Worm (Caenorhabditis elegans) whole organism, L1 larva: ENCODE measurements around the gene clec-149.

Source experiments
- C04F5.9 ChIP-seq: sonication (generic microtip); optimal IDR thresholded peaks from 2 replicates; lab custom pipeline; 2016; ENCODE audit warnings: missing genetic modification characterization, missing compliant biosample characterization
- alr-1 ChIP-seq: fragments of 200-800 bp; sonication (Bioruptor generic); optimal IDR thresholded peaks from 2 replicates; lab custom pipeline; 2018; ENCODE audit warnings: borderline replicate concordance, mild to moderate bottlenecking, missing genetic modification characterization, missing compliant biosample characterization
- ceh-8 ChIP-seq: fragments of 200-800 bp; sonication (Bioruptor generic); optimal IDR thresholded peaks from 2 replicates; lab custom pipeline; 2018; ENCODE audit warnings: mild to moderate bottlenecking, missing genetic modification characterization, moderate library complexity, missing compliant biosample characterization
- ceh-82 ChIP-seq, 3 experiments: fragments of 150-350 bp in 1 of 3; sonication (generic microtip) in 2 of 3; optimal IDR thresholded peaks; 2 replicates each; lab custom pipeline; 2014 to 2017; ENCODE audit warnings: missing biosample characterization in 3 of 3, missing genetic modification characterization in 3 of 3
- ceh-88 ChIP-seq: fragments of 200-800 bp; sonication (Bioruptor generic); IDR thresholded peaks from 2 replicates; pipeline ENCODE4 v1.3.6; 2022; ENCODE audit warnings: missing genetic modification characterization, missing compliant biosample characterization
- dpl-1 ChIP-seq, 3 experiments: fragments of 150-350 bp in 2 of 3; sonication (generic microtip) in 1 of 3; optimal IDR thresholded peaks; 2 replicates each; lab custom pipeline; 2014 to 2017; ENCODE audit warnings: missing biosample characterization in 3 of 3, missing genetic modification characterization in 3 of 3, missing genetic modification reagents in 3 of 3
- dsc-1 ChIP-seq: sonication (generic microtip); optimal IDR thresholded peaks from 2 replicates; lab custom pipeline; 2016; ENCODE audit warnings: mild to moderate bottlenecking, missing genetic modification characterization, missing compliant biosample characterization
- efl-1 ChIP-seq, 4 experiments: fragments of 150-350 bp; optimal IDR thresholded peaks in 3 of 4; peaks in 1 of 4; 1 replicate in 1 of 4; 2 replicates in 3 of 4; lab custom pipeline; 2014; ENCODE audit warnings: missing biosample characterization in 2 of 4, missing genetic modification characterization in 2 of 4, missing genetic modification reagents in 2 of 4
- efl-3 ChIP-seq: fragments of 200-800 bp; sonication (Bioruptor generic); optimal IDR thresholded peaks from 2 replicates; lab custom pipeline; 2018; ENCODE audit warnings: mild to moderate bottlenecking, missing genetic modification characterization, missing compliant biosample characterization
- egl-13 ChIP-seq: sonication (generic microtip); optimal IDR thresholded peaks from 2 replicates; lab custom pipeline; 2016; ENCODE audit warnings: missing genotype, missing genetic modification reagents, missing genetic modification characterization, missing compliant biosample characterization
- elt-3 ChIP-seq, 6 experiments: fragments of 150-350 bp in 1 of 6; sonication (generic microtip); optimal IDR thresholded peaks; 2 replicates each; lab custom pipeline; 2017 to 2018; ENCODE audit warnings: missing biosample characterization in 6 of 6, missing genetic modification characterization in 6 of 6, inconsistent platforms in 1 of 6
- ets-5 ChIP-seq: fragments of 200-800 bp; sonication (Bioruptor generic); IDR thresholded peaks from 2 replicates; pipeline ENCODE4 v1.3.6; 2022; ENCODE audit warnings: missing genetic modification characterization, missing compliant biosample characterization
- hpl-2 ChIP-seq: fragments of 150-350 bp; optimal IDR thresholded peaks from 2 replicates; lab custom pipeline; 2014; ENCODE audit warnings: missing biosample characterization, missing genetic modification reagents, missing genetic modification characterization
- irx-1 ChIP-seq: sonication (generic microtip); optimal IDR thresholded peaks from 2 replicates; lab custom pipeline; 2016; ENCODE audit warnings: missing genetic modification characterization, missing compliant biosample characterization
- isw-1 ChIP-seq: fragments of 200-800 bp; sonication (Bioruptor generic); IDR thresholded peaks from 2 replicates; pipeline ENCODE4 v1.3.6; 2022; ENCODE audit warnings: missing genetic modification characterization, missing compliant biosample characterization
- lin-14 ChIP-seq: fragments of 200-800 bp; sonication (Bioruptor generic); optimal IDR thresholded peaks from 2 replicates; lab custom pipeline; 2018; ENCODE audit warnings: mild to moderate bottlenecking, missing genetic modification characterization, moderate library complexity, missing compliant biosample characterization
- lin-15B ChIP-seq: fragments of 150-350 bp; sonication (generic microtip); optimal IDR thresholded peaks from 3 replicates; lab custom pipeline; 2014; ENCODE audit warnings: missing biosample characterization, missing genetic modification characterization
- lin-35 ChIP-seq, 2 experiments: fragments of 150-350 bp; optimal IDR thresholded peaks; 2 replicates each; lab custom pipeline; 2014; ENCODE audit warnings: missing biosample characterization in 2 of 2, missing genetic modification characterization in 2 of 2, missing genetic modification reagents in 2 of 2
- lir-3 ChIP-seq: sonication (generic microtip); optimal IDR thresholded peaks from 2 replicates; lab custom pipeline; 2016; ENCODE audit warnings: mild to moderate bottlenecking, missing genetic modification characterization, moderate library complexity, missing compliant biosample characterization; ENCODE audit not compliant: poor library complexity
- lsy-2 ChIP-seq, 2 experiments: fragments of 150-350 bp; optimal IDR thresholded peaks; 2 replicates each; lab custom pipeline; 2014; ENCODE audit warnings: missing biosample characterization in 2 of 2, missing genetic modification characterization in 2 of 2
- mdl-1 ChIP-seq, 2 experiments: fragments of 150-350 bp; optimal IDR thresholded peaks; 2 replicates each; lab custom pipeline; 2014 to 2017; ENCODE audit warnings: missing biosample characterization in 2 of 2, missing genetic modification characterization in 2 of 2, inconsistent platforms in 1 of 2
- mef-2 ChIP-seq: fragments of 150-350 bp; optimal IDR thresholded peaks from 2 replicates; lab custom pipeline; 2014; ENCODE audit warnings: missing biosample characterization, missing genetic modification characterization
- mep-1 ChIP-seq: fragments of 150-350 bp; optimal IDR thresholded peaks from 2 replicates; lab custom pipeline; 2014; ENCODE audit warnings: missing biosample characterization, missing genetic modification characterization
- nhr-19 ChIP-seq: fragments of 200-800 bp; sonication (Bioruptor generic); conservative IDR thresholded peaks from 2 replicates; pipeline ENCODE4 v1.3.6; 2022; ENCODE audit warnings: missing genetic modification characterization, missing compliant biosample characterization
- nhr-20 ChIP-seq: sonication (generic microtip); optimal IDR thresholded peaks from 2 replicates; lab custom pipeline; 2016; ENCODE audit warnings: mild to moderate bottlenecking, missing genetic modification characterization, missing compliant biosample characterization
- nhr-237 ChIP-seq: fragments of 150-350 bp; optimal IDR thresholded peaks from 2 replicates; lab custom pipeline; 2014; ENCODE audit warnings: missing biosample characterization, missing genetic modification characterization
- nhr-47 ChIP-seq: sonication (generic microtip); optimal IDR thresholded peaks from 2 replicates; lab custom pipeline; 2016; ENCODE audit warnings: mild to moderate bottlenecking, missing genetic modification characterization, moderate library complexity, missing compliant biosample characterization
- nhr-71 ChIP-seq: sonication (generic microtip); optimal IDR thresholded peaks from 2 replicates; lab custom pipeline; 2016; ENCODE audit warnings: mild to moderate bottlenecking, missing genetic modification characterization, moderate library complexity, missing compliant biosample characterization
- nhr-76 ChIP-seq: sonication (generic microtip); optimal IDR thresholded peaks from 2 replicates; lab custom pipeline; 2017; ENCODE audit warnings: missing biosample characterization, missing genetic modification characterization
- nhr-77 ChIP-seq: fragments of 150-350 bp; optimal IDR thresholded peaks from 2 replicates; lab custom pipeline; 2014; ENCODE audit warnings: missing biosample characterization, missing genetic modification characterization
- nhr-85 ChIP-seq: sonication (generic microtip); peaks from one replicate; lab custom pipeline; 2016; ENCODE audit warnings: missing genetic modification characterization, inconsistent platforms, missing compliant biosample characterization
- pag-3 ChIP-seq: sonication (generic microtip); optimal IDR thresholded peaks from 2 replicates; lab custom pipeline; 2017; ENCODE audit warnings: missing genetic modification characterization, mild to moderate bottlenecking, missing compliant biosample characterization, antibody characterized with exemption, borderline replicate concordance; ENCODE audit not compliant: insufficient read depth
- pqm-1 ChIP-seq: sonication (generic microtip); optimal IDR thresholded peaks from 3 replicates; lab custom pipeline; 2017; ENCODE audit warnings: missing biosample characterization, missing genetic modification characterization
- rnt-1 ChIP-seq: sonication (generic microtip); optimal IDR thresholded peaks from 2 replicates; lab custom pipeline; 2016; ENCODE audit warnings: mild to moderate bottlenecking, missing genetic modification characterization, moderate library complexity, missing compliant biosample characterization
- skn-1 ChIP-seq: fragments of 150-350 bp; optimal IDR thresholded peaks from 2 replicates; lab custom pipeline; 2014; ENCODE audit warnings: missing biosample characterization, missing genetic modification characterization
- snu-23 ChIP-seq: sonication (generic microtip); optimal IDR thresholded peaks from 2 replicates; lab custom pipeline; 2016; ENCODE audit warnings: missing genetic modification characterization, missing compliant biosample characterization
- unc-130 ChIP-seq: fragments of 150-350 bp; optimal IDR thresholded peaks from 2 replicates; lab custom pipeline; 2017; ENCODE audit warnings: missing biosample characterization, missing genetic modification characterization, inconsistent platforms
- xbp-1 ChIP-seq: sonication (generic microtip); optimal IDR thresholded peaks from 2 replicates; lab custom pipeline; 2016; ENCODE audit warnings: missing genetic modification characterization, missing compliant biosample characterization

clec-149 gene

DNA sequence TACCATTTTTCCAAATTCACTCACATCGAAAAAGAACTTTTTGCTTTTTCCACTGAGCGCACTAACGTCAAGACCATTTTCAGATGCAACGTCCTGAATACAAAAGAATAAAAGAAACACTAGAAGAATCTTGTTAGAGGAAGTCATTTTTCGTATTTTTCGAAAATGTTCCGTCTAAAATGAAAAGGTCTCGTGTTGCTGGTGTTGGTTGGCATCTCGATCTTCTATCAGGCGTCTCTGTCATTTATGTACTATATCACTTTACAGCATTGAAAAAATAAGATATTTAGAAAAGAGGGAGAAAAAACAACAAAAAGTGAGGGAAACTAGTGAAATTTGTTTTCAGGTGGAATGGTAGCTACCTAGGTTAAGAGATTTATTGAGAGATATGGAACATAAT, 18.2 kb downstream of the clec-149 start, which contains the start of gene K02F3.9:
Gene K02F3.9, minus strand, starts transcription at position 190 of the 400 bp plus-strand sequence.
- TF ChIP-seq pag-3 (tag; lab: Kevin White, UChicago) (peak; percentile 93), rnt-1 (tag; lab: Kevin White, UChicago) (peak; percentile 23), lin-14 (GFP tag; lab: Kevin White, UChicago) (peak; percentile 35), isw-1 (GFP tag; lab: Robert Waterston, UW) (no peak), nhr-71 (peak; percentile 18), lin-15B (no peak), mep-1 (peak; percentile 3), nhr-85 (peak; percentile 1), nhr-76 (no peak)
- TF ChIP-seq, all 84 proteins: peak for 6

DNA sequence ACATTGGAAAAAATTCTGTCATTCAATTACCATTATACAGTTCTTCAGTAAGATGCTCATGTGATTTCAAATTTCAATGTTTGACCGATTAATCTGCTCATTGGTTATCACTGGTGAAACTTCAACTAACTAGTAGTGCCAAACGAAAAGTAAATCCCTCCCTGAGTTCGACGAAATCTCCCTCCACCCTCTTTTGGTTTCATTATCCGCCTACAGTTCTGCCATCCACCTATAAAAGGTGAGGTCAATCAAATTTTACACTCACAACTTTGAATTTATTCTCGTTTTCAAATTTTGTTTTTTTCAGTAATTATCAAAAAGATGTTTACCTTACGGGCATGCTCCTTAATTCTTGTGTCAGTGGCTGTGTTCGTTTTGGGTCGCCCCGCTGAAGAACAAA, 19.6 kb downstream of the clec-149 start, which contains the start of gene far-8:
Gene far-8, plus strand, starts transcription at position 301 of the 400 bp plus-strand sequence.
- no peak for TF ChIP-seq mef-2
- TF ChIP-seq pqm-1 (tag; lab: Kevin White, UChicago) = no peak
- TF ChIP-seq egl-13 = no peak
- TF ChIP-seq dsc-1 = no peak
- TF ChIP-seq nhr-237 (tag; lab: Kevin White, UChicago) = no peak
- TF ChIP-seq irx-1 (tag; lab: Kevin White, UChicago) = no peak
- TF ChIP-seq lir-3 (tag; lab: Kevin White, UChicago) = no peak
- no peak for TF ChIP-seq ets-5 (GFP tag; lab: Robert Waterston, UW)
- TF ChIP-seq xbp-1 (tag; lab: Kevin White, UChicago) = no peak
- no peak for TF ChIP-seq ceh-8 (GFP tag; lab: Kevin White, UChicago)
- TF ChIP-seq ceh-88 (GFP tag; lab: Robert Waterston, UW) = no peak
- TF ChIP-seq hpl-2 (GFP tag; lab: Kevin White, UChicago) = no peak
- TF ChIP-seq dpl-1 (GFP tag; optimal IDR thresholded peaks at IDR 0.05; lab: Kevin White, UChicago) = no peak
- no peak for TF ChIP-seq nhr-47 (tag; lab: Kevin White, UChicago)
- TF ChIP-seq C04F5.9 (tag; lab: Kevin White, UChicago) = no peak

DNA sequence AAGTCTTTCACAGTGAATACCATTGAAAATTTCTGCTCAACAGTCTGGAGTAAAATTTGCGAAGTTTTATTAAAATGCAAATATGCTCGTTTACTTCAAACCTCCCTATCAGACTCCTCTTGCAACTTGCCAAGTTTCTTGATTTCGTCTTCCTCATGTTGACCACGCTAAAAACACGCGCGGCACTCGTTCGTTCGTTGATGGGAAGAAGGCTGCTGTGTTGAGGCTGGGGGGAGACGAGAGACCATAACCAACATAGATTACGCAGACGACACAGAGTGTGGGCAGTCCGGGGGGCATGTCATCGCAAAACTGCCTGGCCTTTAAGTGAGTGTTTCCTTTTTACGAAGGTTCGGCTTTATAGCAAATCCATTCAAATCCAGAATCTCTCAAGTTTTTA, 21.0 kb downstream of the clec-149 start:
- TF ChIP-seq nhr-77 (tag; lab: Kevin White, UChicago) (no peak), lsy-2 (tag; optimal IDR thresholded peaks at IDR 0.05; lab: Kevin White, UChicago) (peak in 1 of 2 experiments; percentile 19), efl-3 (GFP tag; lab: Kevin White, UChicago) (no peak), snu-23 (GFP tag; lab: Kevin White, UChicago) (peak; percentile 49), skn-1 (tag; lab: Kevin White, UChicago) (peak; percentile 8), elt-3 (tag; optimal IDR thresholded peaks at IDR 0.05; lab: Kevin White, UChicago) (peak in 1 of 6 experiments; percentile 35), efl-1 (optimal IDR thresholded peaks at IDR 0.05; lab: Kevin White, UChicago) (peak; percentile 6 to 15), efl-1 (GFP tag; optimal IDR thresholded peaks at IDR 0.05 in 1 of 2; lab: Kevin White, UChicago) (peak; percentile 6 to 79), ceh-82 (tag; optimal IDR thresholded peaks at IDR 0.05; lab: Kevin White, UChicago) (peak in 1 of 3 experiments; percentile 59), mep-1 (peak; percentile 48), rnt-1 (tag; lab: Kevin White, UChicago) (peak; percentile 43), nhr-71 (peak; percentile 44), lin-14 (GFP tag; lab: Kevin White, UChicago) (peak; percentile 91), unc-130 (tag; lab: Kevin White, UChicago) (peak; percentile 37), lin-35 (GFP tag; optimal IDR thresholded peaks at IDR 0.05; lab: Kevin White, UChicago) (peak; percentile 18 to 39), nhr-20 (peak; percentile 21), dsc-1 (no peak), nhr-19 (peak; percentile 36), mdl-1 (tag; optimal IDR thresholded peaks at IDR 0.05; lab: Kevin White, UChicago) (peak in 1 of 2 experiments; percentile 59), alr-1 (tag; lab: Kevin White, UChicago) (no peak), dpl-1 (GFP tag; optimal IDR thresholded peaks at IDR 0.05; lab: Kevin White, UChicago) (peak in 1 of 3 experiments; percentile 28)
